Fruit fly (Drosophila melanogaster) S2 (cell line): ENCODE data around the gene CG1113.

Experiments
- CG8478 ChIP-seq: fragments of >200 bp; optimal IDR thresholded peaks from 2 replicates; lab custom pipeline; 2018
- CTCF ChIP-seq, 2 experiments: fragments of >200 bp; optimal IDR thresholded peaks; 2 replicates each; lab custom pipeline; 2018

- TF ChIP-seq CG8478 (lab: Kevin White, UChicago) (no peak), CTCF (optimal IDR thresholded peaks at IDR 0.05; lab: Kevin White, UChicago) (no peak)
These were observed 21.4 kb upstream of the CG1113 start for dm6 chr3R:5231383-5232196.
